Worm (Caenorhabditis elegans) whole organism, L1 larva: ENCODE results near the gene Y54G2A.28.

Experiments used
- ama-1 ChIP-seq: fragments of 150-350 bp; optimal IDR thresholded peaks from 2 replicates; lab custom pipeline; 2014
- nhr-237 ChIP-seq: fragments of 150-350 bp; optimal IDR thresholded peaks from 2 replicates; lab custom pipeline; 2014; ENCODE audit warnings: missing biosample characterization, missing genetic modification characterization

- TF ChIP-seq nhr-237 (no peak), ama-1 (lab: Kevin White, UChicago) (no peak)
Observed at ce11 chrIV:2986720-2987119, 25.5 kb downstream of the Y54G2A.28 start.
